Fruit fly (Drosophila melanogaster) whole organism, adult: Measurements from ENCODE around the gene Atg4b.

Experiments used
- CG12768 ChIP-seq: fragments of 200-800 bp; sonication (Bioruptor generic); optimal IDR thresholded peaks from 2 replicates; lab custom pipeline; 2017; ENCODE audit warnings: missing biosample characterization, missing genetic modification characterization, mild to moderate bottlenecking, moderate library complexity, missing genetic modification reagents
- CG1620 ChIP-seq: fragments of 200-800 bp; sonication (Bioruptor generic); optimal IDR thresholded peaks from 2 replicates; lab custom pipeline; 2016; ENCODE audit warnings: missing biosample characterization, missing genetic modification characterization
- CG5204 ChIP-seq: fragments of 200-800 bp; sonication (Bioruptor generic); optimal IDR thresholded peaks from 2 replicates; lab custom pipeline; 2016; ENCODE audit warnings: missing biosample characterization, missing genetic modification characterization
- CG7045 ChIP-seq: fragments of 200-800 bp; sonication (Bioruptor generic); optimal IDR thresholded peaks from 2 replicates; lab custom pipeline; 2017; ENCODE audit warnings: missing biosample characterization, mild to moderate bottlenecking, missing genetic modification characterization
- cic ChIP-seq: fragments of 200-800 bp; sonication (Bioruptor generic); optimal IDR thresholded peaks from 2 replicates; lab custom pipeline; 2017; ENCODE audit warnings: missing biosample characterization, mild to moderate bottlenecking, missing genetic modification characterization, moderate library complexity
- kay ChIP-seq: fragments of 200-800 bp; sonication (Bioruptor generic); peaks from one replicate; lab custom pipeline; 2016; ENCODE audit warnings: missing biosample characterization, missing genetic modification characterization, borderline replicate concordance
- tj ChIP-seq: fragments of 200-800 bp; sonication (Bioruptor generic); optimal IDR thresholded peaks from 3 replicates; lab custom pipeline; 2017; ENCODE audit warnings: missing biosample characterization, mild to moderate bottlenecking, missing genetic modification characterization, moderate library complexity

DNA sequence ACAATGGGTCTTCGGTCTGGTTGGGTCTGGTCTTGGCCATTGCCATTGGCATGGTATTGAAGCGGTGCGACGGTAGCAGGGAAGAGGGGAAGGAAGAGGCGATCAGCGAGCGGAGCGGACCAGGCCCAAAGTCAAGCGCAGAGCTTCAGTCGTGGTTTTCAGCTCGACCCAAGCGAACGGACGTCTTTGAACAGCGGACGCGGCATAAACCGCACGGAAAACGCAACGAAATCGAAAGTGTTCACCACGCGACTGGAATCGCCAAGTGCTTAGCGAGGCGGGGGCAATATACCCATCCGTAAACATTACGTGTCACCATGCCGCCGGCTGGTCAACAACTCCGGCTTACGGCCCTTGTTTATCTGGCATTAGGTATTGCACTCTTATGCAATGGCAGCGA is 40.4 kb downstream of the Atg4b start, which contains the start of gene CG14866:
- TF ChIP-seq cic (no peak), tj (GFP tag; lab: Kevin White, UChicago) (no peak), CG12768 (GFP tag; lab: Kevin White, UChicago) (no peak), kay (GFP tag; lab: Kevin White, UChicago) (no peak), CG5204 (no peak), CG7045 (no peak), CG1620 (GFP tag; lab: Kevin White, UChicago) (no peak)
